Fruit fly (Drosophila melanogaster) Kc167 (cell line): ENCODE results near the gene Enoph.

ENCODE experiments used
- Myc ChIP-seq: fragments of >200 bp; optimal IDR thresholded peaks from 2 replicates; lab custom pipeline; 2017; ENCODE audit warnings: missing external identifiers
- Sin3A ChIP-seq: fragments of >200 bp; optimal IDR thresholded peaks from 2 replicates; lab custom pipeline; 2018; ENCODE audit warnings: missing external identifiers
- h ChIP-seq: fragments of >200 bp; optimal IDR thresholded peaks from 3 replicates; lab custom pipeline; 2018; ENCODE audit warnings: missing external identifiers
- insv ChIP-seq: fragments of >200 bp; optimal IDR thresholded peaks from 3 replicates; lab custom pipeline; 2018; ENCODE audit warnings: missing external identifiers
- psq ChIP-seq: fragments of >200 bp; optimal IDR thresholded peaks from 2 replicates; lab custom pipeline; 2017; ENCODE audit warnings: missing external identifiers
- ttk ChIP-seq: sonication (Bioruptor generic); optimal IDR thresholded peaks from 2 replicates; lab custom pipeline; 2017; ENCODE audit warnings: missing external identifiers

DNA sequence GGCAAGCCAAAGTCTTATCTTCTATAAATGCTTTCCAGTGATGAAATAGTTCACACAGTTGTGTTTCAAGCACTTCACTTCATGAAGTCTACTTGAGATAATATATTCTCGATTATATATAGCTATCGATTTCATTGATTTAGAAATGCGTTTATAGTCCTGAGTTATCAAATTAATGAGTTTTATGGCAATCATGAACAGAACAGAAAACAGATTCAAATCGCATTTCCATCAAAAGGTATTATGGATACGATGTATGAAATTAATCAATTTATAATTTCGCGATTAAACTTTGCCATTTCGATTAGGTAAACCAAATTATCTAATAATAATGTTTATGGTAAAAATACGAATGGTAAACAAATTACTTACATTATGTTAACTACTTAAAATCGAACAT lies 38.6 kb upstream of the Enoph start:
- TF ChIP-seq Myc (lab: Kevin White, UChicago) (no peak), ttk (no peak), insv (lab: Kevin White, UChicago) (no peak), Sin3A (lab: Kevin White, UChicago) (no peak), psq (lab: Kevin White, UChicago) (no peak), h (lab: Kevin White, UChicago) (no peak)
